Worm (Caenorhabditis elegans) whole organism, midembryonic: ENCODE data around the gene F44G3.7.

ENCODE experiments used
- cog-1 ChIP-seq: sonication (generic microtip); optimal IDR thresholded peaks from 2 replicates; lab custom pipeline; 2016; ENCODE audit warnings: missing genetic modification characterization, missing compliant biosample characterization
- flt-1 ChIP-seq: fragments of 200-800 bp; sonication (Bioruptor generic); IDR thresholded peaks from 2 replicates; pipeline ENCODE4 v1.3.6; 2022; ENCODE audit warnings: missing genetic modification characterization, missing compliant biosample characterization
- med-1 ChIP-seq: sonication (generic microtip); optimal IDR thresholded peaks from 2 replicates; lab custom pipeline; 2017; ENCODE audit warnings: missing genetic modification characterization, mild to moderate bottlenecking, missing compliant biosample characterization, antibody characterized with exemption, missing genetic modification reagents; ENCODE audit not compliant: insufficient read depth
- ref-1 ChIP-seq: fragments of 200-800 bp; sonication (Bioruptor generic); conservative IDR thresholded peaks from 2 replicates; pipeline ENCODE4 v1.3.6; 2022; ENCODE audit warnings: missing genetic modification reagents, missing genetic modification characterization, missing compliant biosample characterization
- tab-1 ChIP-seq: fragments of 200-800 bp; sonication (Bioruptor generic); IDR thresholded peaks from 2 replicates; pipeline ENCODE4 v1.3.6; 2022; ENCODE audit warnings: missing genetic modification characterization, missing compliant biosample characterization
- ztf-23 ChIP-seq: fragments of 200-800 bp; sonication (Bioruptor generic); IDR thresholded peaks from 2 replicates; pipeline ENCODE4 v1.3.6; 2022; ENCODE audit warnings: missing genetic modification reagents, missing genetic modification characterization, missing compliant biosample characterization

DNA sequence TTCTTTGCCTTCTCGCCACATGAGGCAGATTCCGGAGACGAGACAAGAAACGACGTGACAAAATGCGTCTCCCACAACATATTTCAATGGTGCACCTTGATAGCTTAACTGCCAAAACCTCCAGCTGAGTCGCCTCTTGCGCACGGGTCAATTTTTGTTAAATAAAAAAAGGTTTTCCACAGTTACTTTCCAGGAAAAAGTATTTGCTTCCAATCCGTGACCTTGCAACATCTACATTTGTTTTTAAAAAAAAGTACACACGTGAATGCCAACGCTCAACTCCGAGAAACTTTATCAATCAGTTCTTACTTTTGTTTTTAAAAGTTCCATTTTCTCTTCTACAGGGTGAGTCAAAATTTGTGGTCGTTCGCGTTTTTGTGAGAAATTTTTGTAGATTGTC lies 42.7 kb downstream of the F44G3.7 start, which contains the start of gene F22B8.7:
- no peak for TF ChIP-seq cog-1 (tag; lab: Kevin White, UChicago)
- TF ChIP-seq flt-1 = no peak
- TF ChIP-seq ref-1 (GFP tag; lab: Robert Waterston, UW) = no peak
- TF ChIP-seq ztf-23 (GFP tag; lab: Robert Waterston, UW) = no peak
- TF ChIP-seq med-1 (GFP tag; lab: Kevin White, UChicago) = no peak
- no peak for TF ChIP-seq tab-1 (GFP tag; lab: Robert Waterston, UW)
